Fruit fly (Drosophila melanogaster) whole organism, prepupa: ENCODE measurements around the gene Polr3E.

Experiments
- CG10631 ChIP-seq: fragments of 200-800 bp; sonication (Bioruptor generic); optimal IDR thresholded peaks from 2 replicates; lab custom pipeline; 2016; ENCODE audit warnings: missing biosample characterization, missing genetic modification characterization
- CG10669 ChIP-seq: fragments of 200-800 bp; sonication (Bioruptor generic); optimal IDR thresholded peaks from 3 replicates; lab custom pipeline; 2018; ENCODE audit warnings: missing biosample characterization, mild to moderate bottlenecking, missing genetic modification characterization, moderate library complexity
- CG11762 ChIP-seq: fragments of 200-800 bp; sonication (Bioruptor generic); optimal IDR thresholded peaks from 3 replicates; lab custom pipeline; 2016; ENCODE audit warnings: missing biosample characterization, missing genetic modification characterization; ENCODE audit not compliant: insufficient read depth
- CG11902 ChIP-seq: fragments of 200-800 bp; sonication (Bioruptor generic); optimal IDR thresholded peaks from 3 replicates; lab custom pipeline; 2016; ENCODE audit warnings: missing biosample characterization, missing genetic modification characterization
- CG1621 ChIP-seq: fragments of 200-800 bp; sonication (Bioruptor generic); optimal IDR thresholded peaks from 3 replicates; lab custom pipeline; 2018; ENCODE audit warnings: missing biosample characterization, mild to moderate bottlenecking, missing genetic modification characterization
- CG16779 ChIP-seq: fragments of 200-800 bp; sonication (Bioruptor generic); optimal IDR thresholded peaks from 3 replicates; lab custom pipeline; 2017; ENCODE audit warnings: missing biosample characterization, mild to moderate bottlenecking, missing genetic modification characterization
- CG31627 ChIP-seq: fragments of 200-800 bp; sonication (Bioruptor generic); optimal IDR thresholded peaks from 3 replicates; lab custom pipeline; 2016; ENCODE audit warnings: missing biosample characterization, missing genetic modification characterization
- CG34406 ChIP-seq: fragments of 200-800 bp; sonication (Bioruptor generic); optimal IDR thresholded peaks from 3 replicates; lab custom pipeline; 2016; ENCODE audit warnings: missing biosample characterization, missing genetic modification characterization
- CG3919 ChIP-seq: fragments of 200-800 bp; sonication (Bioruptor generic); optimal IDR thresholded peaks from 3 replicates; lab custom pipeline; 2016; ENCODE audit warnings: missing biosample characterization, missing genetic modification characterization
- CG6163 ChIP-seq: fragments of 200-800 bp; sonication (Bioruptor generic); IDR thresholded peaks from 3 replicates; pipeline ENCODE4 v1.3.6; 2022; ENCODE audit warnings: missing biosample characterization, missing genetic modification characterization
- CG6276 ChIP-seq: fragments of 200-800 bp; sonication (Bioruptor generic); optimal IDR thresholded peaks from 2 replicates; lab custom pipeline; 2017; ENCODE audit warnings: missing biosample characterization, mild to moderate bottlenecking, missing genetic modification characterization
- CG6792 ChIP-seq: fragments of 200-800 bp; sonication (Bioruptor generic); optimal IDR thresholded peaks from 3 replicates; lab custom pipeline; 2016; ENCODE audit warnings: missing biosample characterization, missing genetic modification characterization
- CG6854 ChIP-seq: fragments of 200-800 bp; sonication (Bioruptor generic); optimal IDR thresholded peaks from 2 replicates; lab custom pipeline; 2017; ENCODE audit warnings: missing biosample characterization, mild to moderate bottlenecking, missing genetic modification characterization
- CG8119 ChIP-seq: fragments of 200-800 bp; sonication (Bioruptor generic); IDR thresholded peaks from 3 replicates; pipeline ENCODE4 v1.3.6; 2022; ENCODE audit warnings: missing biosample characterization, missing genetic modification characterization
- CG8632 ChIP-seq: fragments of 200-800 bp; sonication (Bioruptor generic); optimal IDR thresholded peaks from 3 replicates; lab custom pipeline; 2016; ENCODE audit warnings: missing biosample characterization, missing genetic modification characterization
- Eip78C ChIP-seq: fragments of 200-800 bp; sonication (Bioruptor generic); peaks from one replicate; lab custom pipeline; 2016; ENCODE audit warnings: missing biosample characterization, missing genetic modification characterization
- Hr4 ChIP-seq: fragments of 200-800 bp; sonication (Bioruptor generic); optimal IDR thresholded peaks from 3 replicates; lab custom pipeline; 2016; ENCODE audit warnings: missing biosample characterization, missing genetic modification characterization
- Lpt ChIP-seq: fragments of 200-800 bp; sonication (Bioruptor generic); optimal IDR thresholded peaks from 3 replicates; lab custom pipeline; 2016; ENCODE audit warnings: missing biosample characterization, missing genetic modification characterization
- Met ChIP-seq: fragments of 200-800 bp; sonication (Bioruptor generic); optimal IDR thresholded peaks from 3 replicates; lab custom pipeline; 2016; ENCODE audit warnings: missing biosample characterization, missing genetic modification characterization
- OdsH ChIP-seq: fragments of 200-800 bp; sonication (Bioruptor generic); optimal IDR thresholded peaks from 3 replicates; lab custom pipeline; 2016; ENCODE audit warnings: missing biosample characterization, missing genetic modification characterization
- Smox ChIP-seq: fragments of 200-800 bp; sonication (Bioruptor generic); optimal IDR thresholded peaks from 3 replicates; lab custom pipeline; 2016; ENCODE audit warnings: missing biosample characterization, missing genetic modification characterization
- Sox102F ChIP-seq: fragments of 200-800 bp; sonication (Bioruptor generic); optimal IDR thresholded peaks from 2 replicates; lab custom pipeline; 2016; ENCODE audit warnings: missing biosample characterization, mild to moderate bottlenecking, missing genetic modification characterization
- Sox14 ChIP-seq: fragments of 200-800 bp; sonication (Bioruptor generic); optimal IDR thresholded peaks from 3 replicates; lab custom pipeline; 2016; ENCODE audit warnings: missing biosample characterization, missing genetic modification characterization
- Sox15 ChIP-seq: fragments of 200-800 bp; sonication (Bioruptor generic); optimal IDR thresholded peaks from 3 replicates; lab custom pipeline; 2016; ENCODE audit warnings: missing biosample characterization, missing genetic modification characterization
- acj6 ChIP-seq: fragments of 200-800 bp; sonication (Bioruptor generic); optimal IDR thresholded peaks from 3 replicates; lab custom pipeline; 2016; ENCODE audit warnings: missing biosample characterization, missing genetic modification characterization
- cyc ChIP-seq: fragments of 200-800 bp; sonication (Bioruptor generic); optimal IDR thresholded peaks from 3 replicates; lab custom pipeline; 2016; ENCODE audit warnings: missing biosample characterization, missing genetic modification characterization
- dac ChIP-seq: fragments of 200-800 bp; sonication (Bioruptor generic); optimal IDR thresholded peaks from 2 replicates; lab custom pipeline; 2017; ENCODE audit warnings: missing biosample characterization, mild to moderate bottlenecking, missing genetic modification characterization
- dsx ChIP-seq: fragments of 200-800 bp; optimal IDR thresholded peaks from 3 replicates; lab custom pipeline; 2019; ENCODE audit warnings: missing biosample characterization, mild to moderate bottlenecking, missing genetic modification characterization, moderate library complexity; ENCODE audit not compliant: poor library complexity, severe bottlenecking
- eg ChIP-seq: fragments of 200-800 bp; sonication (Bioruptor generic); IDR thresholded peaks from 3 replicates; pipeline ENCODE4 v1.3.6; 2022; ENCODE audit warnings: missing biosample characterization, missing genetic modification characterization
- esn ChIP-seq: fragments of 200-800 bp; sonication (Bioruptor generic); optimal IDR thresholded peaks from 2 replicates; lab custom pipeline; 2016; ENCODE audit warnings: missing biosample characterization, mild to moderate bottlenecking, missing genetic modification characterization, moderate library complexity
- fd59A ChIP-seq: fragments of 200-800 bp; sonication (Bioruptor generic); optimal IDR thresholded peaks from 2 replicates; lab custom pipeline; 2017; ENCODE audit warnings: missing biosample characterization, mild to moderate bottlenecking, missing genetic modification characterization, missing genetic modification reagents
- net ChIP-seq: fragments of 200-800 bp; sonication (Bioruptor generic); optimal IDR thresholded peaks from 3 replicates; lab custom pipeline; 2016; ENCODE audit warnings: missing biosample characterization, missing genetic modification characterization
- pdm3 ChIP-seq: fragments of 200-800 bp; sonication (Bioruptor generic); optimal IDR thresholded peaks from 3 replicates; lab custom pipeline; 2016; ENCODE audit warnings: missing biosample characterization, missing genetic modification characterization
- salr ChIP-seq, 2 experiments: fragments of 200-800 bp; sonication (Bioruptor generic); optimal IDR thresholded peaks; 3 replicates each; lab custom pipeline; 2016 to 2018; ENCODE audit warnings: missing biosample characterization in 2 of 2, missing genetic modification characterization in 2 of 2, mild to moderate bottlenecking in 1 of 2
- topi ChIP-seq: fragments of 200-800 bp; sonication (Bioruptor generic); optimal IDR thresholded peaks from 3 replicates; lab custom pipeline; 2016; ENCODE audit warnings: missing biosample characterization, missing genetic modification characterization

Polr3E gene

DNA sequence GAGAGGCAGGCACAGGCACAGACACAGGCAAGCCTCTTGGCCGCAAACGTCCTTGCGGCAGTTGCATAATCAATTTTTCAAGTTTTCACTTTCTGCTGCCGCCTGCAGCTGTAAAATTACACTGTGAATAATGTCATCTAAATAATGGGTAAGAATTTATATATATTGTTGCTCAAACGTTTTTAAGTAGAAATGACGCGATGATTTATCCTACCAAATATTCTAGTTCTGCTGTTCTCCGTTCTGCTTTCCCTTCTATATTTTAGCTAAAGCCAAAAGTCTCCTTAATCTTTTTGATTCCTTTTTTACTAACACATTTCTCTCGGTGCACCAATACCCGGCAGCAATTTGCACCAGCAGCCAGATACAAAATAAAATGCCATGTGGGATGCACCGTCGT is 48.8 kb downstream of the Polr3E start (continued):
- peak; percentile 2 for TF ChIP-seq cyc (GFP tag; lab: Kevin White, UChicago)
- no peak for TF ChIP-seq Sox102F (GFP tag; lab: Kevin White, UChicago)
- TF ChIP-seq CG1621, result no peak
- peak; percentile 74 for TF ChIP-seq CG8119 (GFP tag; lab: Robert Waterston, UW)
- peak; percentile 22 for TF ChIP-seq fd59A (GFP tag; lab: Kevin White, UChicago)
- TF ChIP-seq CG3919 (GFP tag; lab: Kevin White, UChicago), result peak; percentile 80
- TF ChIP-seq CG6163 (GFP tag; lab: Robert Waterston, UW), result 0 out of 3 replicates have a peak, but pooled peaks have one; percentile 52
- TF ChIP-seq dsx (GFP tag; lab: Kevin White, UChicago), result no peak
- no peak for TF ChIP-seq CG6854 (GFP tag; lab: Kevin White, UChicago)
- TF ChIP-seq dac (GFP tag; lab: Kevin White, UChicago), result no peak
- peak; percentile 15 for TF ChIP-seq Smox (GFP tag; lab: Kevin White, UChicago)
- no peak for TF ChIP-seq CG10631 (GFP tag; lab: Kevin White, UChicago)
- no peak for TF ChIP-seq Met (GFP tag; lab: Kevin White, UChicago)
- peak; percentile 37 for TF ChIP-seq topi (GFP tag; lab: Kevin White, UChicago)
- no peak for TF ChIP-seq CG10669 (GFP tag; lab: Kevin White, UChicago)
- no peak for TF ChIP-seq CG16779 (tag; lab: Kevin White, UChicago)
- TF ChIP-seq eg (GFP tag; lab: Robert Waterston, UW), result peak; percentile 59; the same call in 2 of the 3 replicates
- TF ChIP-seq CG6276, result no peak
- TF ChIP-seq Lpt (GFP tag; lab: Kevin White, UChicago), result peak; percentile 71
- peak; percentile 78 for TF ChIP-seq pdm3 (GFP tag; lab: Kevin White, UChicago)
- peak; percentile 47 for TF ChIP-seq Sox14
- TF ChIP-seq CG11762, result peak; percentile 68
- TF ChIP-seq CG34406 (GFP tag; lab: Kevin White, UChicago), result peak; percentile 68
- peak; percentile 60 for TF ChIP-seq Sox15 (GFP tag; lab: Kevin White, UChicago)
- peak; percentile 93 for TF ChIP-seq Eip78C (GFP tag; lab: Kevin White, UChicago)
- TF ChIP-seq CG11902 (GFP tag; lab: Kevin White, UChicago), result peak; percentile 56
- peak; percentile 65 for TF ChIP-seq CG8632 (GFP tag; lab: Kevin White, UChicago)
- TF ChIP-seq esn (GFP tag; lab: Kevin White, UChicago), result peak; percentile 46
- TF ChIP-seq CG6792 (GFP tag; lab: Kevin White, UChicago), result peak; percentile 63
- peak; percentile 18 for TF ChIP-seq CG31627 (GFP tag; lab: Kevin White, UChicago)
- TF ChIP-seq Hr4 (GFP tag; lab: Kevin White, UChicago), result peak; percentile 88
- TF ChIP-seq acj6 (GFP tag; lab: Kevin White, UChicago), result peak; percentile 55
- TF ChIP-seq OdsH (GFP tag; lab: Kevin White, UChicago), result no peak
- TF ChIP-seq net (GFP tag; lab: Kevin White, UChicago), result peak; percentile 75
- no peak for TF ChIP-seq salr (GFP tag; optimal IDR thresholded peaks at IDR 0.05; lab: Kevin White, UChicago)
